Fruit fly (Drosophila melanogaster) whole organism, embryonic: ENCODE data around the gene trus.
A peak's percentile ranks its signal among the peaks of the same experiment; 100 is the strongest.

Experiments
- Adf1 ChIP-seq: fragments of 200-800 bp; sonication (Bioruptor generic); IDR thresholded peaks from 2 replicates; pipeline ENCODE4 v1.3.6; 2022; ENCODE audit warnings: missing biosample characterization, missing genetic modification characterization
- Antp ChIP-seq: fragments of 200-800 bp; sonication (Bioruptor generic); optimal IDR thresholded peaks from 3 replicates; lab custom pipeline; 2016; ENCODE audit warnings: missing biosample characterization, missing genetic modification characterization
- Awh ChIP-seq: fragments of 200-800 bp; sonication (Bioruptor generic); IDR thresholded peaks from 2 replicates; pipeline ENCODE4, ENCODE4 v1.3.6; 2022; ENCODE audit warnings: missing biosample characterization, missing genetic modification characterization
- C15 ChIP-seq: fragments of 200-800 bp; sonication (Bioruptor generic); IDR thresholded peaks from 3 replicates; pipeline ENCODE4 v1.3.6; 2022; ENCODE audit warnings: missing biosample characterization, missing genetic modification characterization
- CG10209 ChIP-seq: fragments of 200-800 bp; sonication (Bioruptor generic); optimal IDR thresholded peaks from 3 replicates; lab custom pipeline; 2017; ENCODE audit warnings: missing biosample characterization, mild to moderate bottlenecking, missing genetic modification characterization, missing genetic modification reagents
- CG1024 ChIP-seq: fragments of 200-800 bp; sonication (Bioruptor generic); IDR thresholded peaks from 2 replicates; pipeline ENCODE4 v1.3.6; 2022; ENCODE audit warnings: missing biosample characterization, missing genetic modification characterization
- CG10321 ChIP-seq: fragments of 200-800 bp; sonication (Bioruptor generic); IDR thresholded peaks from 2 replicates; pipeline ENCODE4 v1.3.6; 2022; ENCODE audit warnings: missing biosample characterization, missing genetic modification characterization
- CG10366 ChIP-seq: fragments of 200-800 bp; sonication (Bioruptor generic); IDR thresholded peaks from 2 replicates; pipeline ENCODE4 v1.3.6; 2022; ENCODE audit warnings: missing biosample characterization, missing genetic modification characterization
- CG10565 ChIP-seq: fragments of 200-800 bp; sonication (Bioruptor generic); optimal IDR thresholded peaks from 3 replicates; lab custom pipeline; 2016; ENCODE audit warnings: missing biosample characterization, mild to moderate bottlenecking, missing genetic modification characterization
- CG12104 ChIP-seq: fragments of 200-800 bp; sonication (Bioruptor generic); optimal IDR thresholded peaks from 3 replicates; lab custom pipeline; 2016; ENCODE audit warnings: missing biosample characterization, missing genetic modification characterization
- CG12769 ChIP-seq: fragments of 200-800 bp; sonication (Bioruptor generic); optimal IDR thresholded peaks from 2 replicates; lab custom pipeline; 2019; ENCODE audit warnings: missing biosample characterization, mild to moderate bottlenecking, missing genetic modification characterization, moderate library complexity
- CG12942 ChIP-seq: fragments of 200-800 bp; sonication (Bioruptor generic); optimal IDR thresholded peaks from 3 replicates; lab custom pipeline; 2016; ENCODE audit warnings: missing biosample characterization, missing genetic modification characterization
- CG16863 ChIP-seq: fragments of 200-800 bp; sonication (Bioruptor generic); optimal IDR thresholded peaks from 3 replicates; lab custom pipeline; 2016; ENCODE audit warnings: missing biosample characterization, missing genetic modification characterization
- CG18262 ChIP-seq: fragments of 200-800 bp; optimal IDR thresholded peaks from 3 replicates; lab custom pipeline; 2019; ENCODE audit warnings: missing biosample characterization, mild to moderate bottlenecking, missing genetic modification characterization, moderate library complexity
- CG2199 ChIP-seq: fragments of 200-800 bp; sonication (Bioruptor generic); IDR thresholded peaks from 3 replicates; pipeline ENCODE4 v1.3.6; 2022; ENCODE audit warnings: missing biosample characterization, missing genetic modification characterization
- CG30431 ChIP-seq: fragments of 200-800 bp; sonication (Bioruptor generic); optimal IDR thresholded peaks from 2 replicates; lab custom pipeline; 2017; ENCODE audit warnings: missing biosample characterization, missing genetic modification characterization
- CG3995 ChIP-seq: fragments of 200-800 bp; sonication (Bioruptor generic); optimal IDR thresholded peaks from 3 replicates; lab custom pipeline; 2016; ENCODE audit warnings: missing biosample characterization, missing genetic modification characterization
- CG4424 ChIP-seq: fragments of 200-800 bp; sonication (Bioruptor generic); optimal IDR thresholded peaks from 3 replicates; lab custom pipeline; 2016; ENCODE audit warnings: missing biosample characterization, missing genetic modification characterization
- CG6765 ChIP-seq: fragments of 200-800 bp; sonication (Bioruptor generic); optimal IDR thresholded peaks from 3 replicates; lab custom pipeline; 2017; ENCODE audit warnings: missing biosample characterization, mild to moderate bottlenecking, missing genetic modification characterization
- CG7745 ChIP-seq: fragments of 200-800 bp; sonication (Bioruptor generic); optimal IDR thresholded peaks from 2 replicates; lab custom pipeline; 2018; ENCODE audit warnings: missing biosample characterization, mild to moderate bottlenecking, missing genetic modification characterization, moderate library complexity
- CG9437 ChIP-seq: fragments of 200-800 bp; sonication (Bioruptor generic); optimal IDR thresholded peaks from 2 replicates; lab custom pipeline; 2018; ENCODE audit warnings: missing biosample characterization, mild to moderate bottlenecking, missing genetic modification characterization
- CG9609 ChIP-seq: fragments of 200-800 bp; sonication (Bioruptor generic); optimal IDR thresholded peaks from 3 replicates; lab custom pipeline; 2016; ENCODE audit warnings: missing biosample characterization, missing genetic modification characterization
- CG9797 ChIP-seq: fragments of 200-800 bp; sonication (Bioruptor generic); optimal IDR thresholded peaks from 3 replicates; lab custom pipeline; 2018; ENCODE audit warnings: missing biosample characterization, mild to moderate bottlenecking, missing genetic modification characterization
- CHES-1-like ChIP-seq: fragments of 200-800 bp; sonication (Bioruptor generic); optimal IDR thresholded peaks from 2 replicates; lab custom pipeline; 2016; ENCODE audit warnings: missing biosample characterization, missing genetic modification characterization
- Doc3 ChIP-seq: fragments of 200-800 bp; sonication (Bioruptor generic); IDR thresholded peaks from 3 replicates; pipeline ENCODE4 v1.3.6; 2022; ENCODE audit warnings: missing biosample characterization, missing genetic modification characterization; ENCODE audit not compliant: partially characterized antibody
- Gsc ChIP-seq: fragments of 200-800 bp; sonication (Bioruptor generic); IDR thresholded peaks from 2 replicates; pipeline ENCODE4 v1.3.6; 2022; ENCODE audit warnings: missing biosample characterization, missing genetic modification characterization
- H15 ChIP-seq: fragments of 200-800 bp; sonication (Bioruptor generic); IDR thresholded peaks from 3 replicates; pipeline ENCODE4 v1.3.6; 2022; ENCODE audit warnings: missing biosample characterization, missing genetic modification characterization
- H2.0 ChIP-seq: fragments of 200-800 bp; sonication (Bioruptor generic); IDR thresholded peaks from 2 replicates; pipeline ENCODE4 v1.3.6; 2022; ENCODE audit warnings: missing biosample characterization, missing genetic modification characterization
- Hmr ChIP-seq: fragments of 200-800 bp; sonication (Bioruptor generic); optimal IDR thresholded peaks from 3 replicates; lab custom pipeline; 2017; ENCODE audit warnings: mild to moderate bottlenecking, missing biosample characterization, missing genetic modification reagents, missing genetic modification characterization
- Mes4 ChIP-seq: fragments of 200-800 bp; sonication (Bioruptor generic); optimal IDR thresholded peaks from 2 replicates; lab custom pipeline; 2016; ENCODE audit warnings: missing biosample characterization, missing genetic modification characterization
- PHDP ChIP-seq: fragments of 200-800 bp; sonication (Bioruptor generic); optimal IDR thresholded peaks from 3 replicates; lab custom pipeline; 2018; ENCODE audit warnings: missing biosample characterization, mild to moderate bottlenecking, missing genetic modification characterization, moderate library complexity
- Ssrp ChIP-seq: fragments of 200-800 bp; sonication (Bioruptor generic); optimal IDR thresholded peaks from 2 replicates; lab custom pipeline; 2018; ENCODE audit warnings: missing biosample characterization, mild to moderate bottlenecking, missing genetic modification characterization, moderate library complexity
- abd-A ChIP-seq: fragments of 200-800 bp; sonication (Bioruptor generic); optimal IDR thresholded peaks from 3 replicates; lab custom pipeline; 2019; ENCODE audit warnings: missing biosample characterization, mild to moderate bottlenecking, missing genetic modification characterization, moderate library complexity
- ac ChIP-seq: fragments of 200-800 bp; sonication (Bioruptor generic); optimal IDR thresholded peaks from 3 replicates; lab custom pipeline; 2017; ENCODE audit warnings: missing biosample characterization, mild to moderate bottlenecking, missing genetic modification characterization
- al ChIP-seq: fragments of 200-800 bp; sonication (Bioruptor generic); IDR thresholded peaks from 2 replicates; pipeline ENCODE4 v1.3.6; 2022; ENCODE audit warnings: missing biosample characterization, missing genetic modification characterization
- ase ChIP-seq: fragments of 200-800 bp; sonication (Bioruptor generic); IDR thresholded peaks from 3 replicates; pipeline ENCODE4 v1.3.6; 2022; ENCODE audit warnings: missing biosample characterization, missing genetic modification characterization
- ash1 ChIP-seq: fragments of 200-800 bp; sonication (Bioruptor generic); optimal IDR thresholded peaks from 2 replicates; lab custom pipeline; 2018; ENCODE audit warnings: missing biosample characterization, mild to moderate bottlenecking, missing genetic modification characterization
- br ChIP-seq: fragments of >200 bp; optimal IDR thresholded peaks from 2 replicates; lab custom pipeline; 2017
- bsh ChIP-seq, 2 experiments: fragments of 200-800 bp; sonication (Bioruptor generic); optimal IDR thresholded peaks; 2 replicates each; lab custom pipeline; 2017 to 2018; ENCODE audit warnings: mild to moderate bottlenecking in 2 of 2, missing biosample characterization in 2 of 2, missing genetic modification characterization in 2 of 2, moderate library complexity in 1 of 2
- cg ChIP-seq: fragments of 200-800 bp; sonication (Bioruptor generic); optimal IDR thresholded peaks from 3 replicates; lab custom pipeline; 2019; ENCODE audit warnings: missing biosample characterization, mild to moderate bottlenecking, missing genetic modification characterization, moderate library complexity
- crc ChIP-seq: fragments of 200-800 bp; sonication (Bioruptor generic); optimal IDR thresholded peaks from 2 replicates; lab custom pipeline; 2016; ENCODE audit warnings: missing biosample characterization, missing genetic modification characterization
- croc ChIP-seq: fragments of 200-800 bp; sonication (Bioruptor generic); conservative IDR thresholded peaks from 3 replicates; pipeline ENCODE4 v1.3.6; 2022; ENCODE audit warnings: missing biosample characterization, missing genetic modification characterization
- crp ChIP-seq, 2 experiments: fragments of 200-800 bp; sonication (Bioruptor generic); optimal IDR thresholded peaks; 2 replicates in 1 of 2; 3 replicates in 1 of 2; lab custom pipeline; 2017; ENCODE audit warnings: missing biosample characterization in 2 of 2, missing genetic modification characterization in 2 of 2, mild to moderate bottlenecking in 1 of 2, moderate library complexity in 1 of 2
- ems ChIP-seq: fragments of 200-800 bp; sonication (Bioruptor generic); optimal IDR thresholded peaks from 3 replicates; lab custom pipeline; 2016; ENCODE audit warnings: missing biosample characterization, missing genetic modification characterization
- eyg ChIP-seq: fragments of 200-800 bp; sonication (Bioruptor generic); optimal IDR thresholded peaks from 3 replicates; lab custom pipeline; 2016; ENCODE audit warnings: missing biosample characterization, missing genetic modification characterization
- gt ChIP-seq: fragments of 200-800 bp; sonication (Bioruptor generic); IDR thresholded peaks from 2 replicates; pipeline ENCODE4 v1.3.6; 2022; ENCODE audit warnings: missing biosample characterization, missing genetic modification characterization
- kah ChIP-seq: fragments of 200-800 bp; sonication (Bioruptor generic); optimal IDR thresholded peaks from 2 replicates; lab custom pipeline; 2018; ENCODE audit warnings: missing biosample characterization, mild to moderate bottlenecking, missing genetic modification characterization
- klu ChIP-seq: fragments of 200-800 bp; sonication (Bioruptor generic); IDR thresholded peaks from 2 replicates; pipeline ENCODE4 v1.3.6; 2022; ENCODE audit warnings: missing biosample characterization, missing genetic modification characterization
- oc ChIP-seq: fragments of 200-800 bp; sonication (Bioruptor generic); optimal IDR thresholded peaks from 2 replicates; lab custom pipeline; 2018; ENCODE audit warnings: missing biosample characterization, mild to moderate bottlenecking, missing genetic modification characterization, moderate library complexity
- p53 ChIP-seq: fragments of 200-800 bp; sonication (Bioruptor generic); optimal IDR thresholded peaks from 2 replicates; lab custom pipeline; 2016; ENCODE audit warnings: missing biosample characterization, missing genetic modification characterization
- sisA ChIP-seq: fragments of 200-800 bp; sonication (Bioruptor generic); IDR thresholded peaks from 2 replicates; pipeline ENCODE4 v1.3.6; 2022; ENCODE audit warnings: missing biosample characterization, missing genetic modification characterization
- tgo ChIP-seq: fragments of 200-800 bp; sonication (Bioruptor generic); IDR thresholded peaks from 3 replicates; pipeline ENCODE4 v1.3.6; 2022; ENCODE audit warnings: missing biosample characterization, missing genetic modification characterization
- tup ChIP-seq: fragments of 200-800 bp; sonication (Bioruptor generic); optimal IDR thresholded peaks from 2 replicates; lab custom pipeline; 2016; ENCODE audit warnings: missing biosample characterization, mild to moderate bottlenecking, missing genetic modification characterization, moderate library complexity

trus gene

dm6 chr3R:12431030-12431489 is 25.3 kb upstream of the trus start, which contains the start of gene Prosalpha2 (continued):
- TF ChIP-seq tup (GFP tag; lab: Kevin White, UChicago) (no peak), CG4424 (peak; percentile 3), klu (GFP tag; lab: Robert Waterston, UW) (no peak), CG7745 (no peak), ash1 (no peak), CG12104 (GFP tag; lab: Kevin White, UChicago) (no peak), CG2199 (GFP tag; lab: Robert Waterston, UW) (no peak), gt (no peak), cg (GFP tag; lab: Kevin White, UChicago) (no peak), eyg (GFP tag; lab: Kevin White, UChicago) (no peak), al (GFP tag; lab: Robert Waterston, UW) (no peak), CG12942 (GFP tag; lab: Kevin White, UChicago) (no peak), oc (tag; lab: Kevin White, UChicago) (no peak), CG10209 (no peak), H15 (no peak), tgo (GFP tag; lab: Robert Waterston, UW) (no peak), crp (GFP tag; optimal IDR thresholded peaks at IDR 0.05; lab: Kevin White, UChicago) (no peak), CG18262 (tag; lab: Kevin White, UChicago) (no peak), CG9609 (GFP tag; lab: Kevin White, UChicago) (no peak), CG9797 (peak; percentile 84), sisA (GFP tag; lab: Robert Waterston, UW) (no peak), CG1024 (GFP tag; lab: Robert Waterston, UW) (no peak), p53 (GFP tag; lab: Kevin White, UChicago) (no peak), Adf1 (GFP tag; lab: Robert Waterston, UW) (no peak), Gsc (GFP tag; lab: Robert Waterston, UW) (no peak), Mes4 (GFP tag; lab: Kevin White, UChicago) (no peak), CG30431 (GFP tag; lab: Kevin White, UChicago) (no peak), CG10321 (GFP tag; lab: Robert Waterston, UW) (no peak), br (lab: Kevin White, UChicago) (no peak), bsh (GFP tag; optimal IDR thresholded peaks at IDR 0.05; lab: Kevin White, UChicago) (no peak), CG10565 (GFP tag; lab: Kevin White, UChicago) (no peak), ac (no peak), CG9437 (GFP tag; lab: Kevin White, UChicago) (no peak), CHES-1-like (GFP tag; lab: Kevin White, UChicago) (no peak), ase (GFP tag; lab: Robert Waterston, UW) (no peak), kah (GFP tag; lab: Kevin White, UChicago) (no peak), CG10366 (GFP tag; lab: Robert Waterston, UW) (no peak), Ssrp (tag; lab: Kevin White, UChicago) (no peak), CG3995 (GFP tag; lab: Kevin White, UChicago) (no peak), abd-A (tag; lab: Kevin White, UChicago) (no peak), crc (no peak), Antp (GFP tag; lab: Kevin White, UChicago) (no peak), CG6765 (no peak), PHDP (tag; lab: Kevin White, UChicago) (no peak), croc (GFP tag; lab: Robert Waterston, UW) (no peak), Hmr (GFP tag; lab: Kevin White, UChicago) (no peak), Doc3 (GFP tag; lab: Robert Waterston, UW) (no peak), C15 (GFP tag; lab: Robert Waterston, UW) (no peak), CG12769 (tag; lab: Kevin White, UChicago) (no peak), CG16863 (GFP tag; lab: Kevin White, UChicago) (no peak), ems (GFP tag; lab: Kevin White, UChicago) (no peak), Awh (GFP tag; lab: Robert Waterston, UW) (no peak), H2.0 (GFP tag; lab: Robert Waterston, UW) (no peak)
